Fruit fly (Drosophila melanogaster) whole organism, embryonic: ENCODE results near the gene CG11986.

Experiments
- Adf1 ChIP-seq: fragments of 200-800 bp; sonication (Bioruptor generic); IDR thresholded peaks from 2 replicates; pipeline ENCODE4 v1.3.6; 2022; ENCODE audit warnings: missing biosample characterization, missing genetic modification characterization
- B-H2 ChIP-seq: fragments of 200-800 bp; sonication (Bioruptor generic); optimal IDR thresholded peaks from 2 replicates; lab custom pipeline; 2018; ENCODE audit warnings: missing biosample characterization, mild to moderate bottlenecking, missing genetic modification characterization
- CG1024 ChIP-seq: fragments of 200-800 bp; sonication (Bioruptor generic); IDR thresholded peaks from 2 replicates; pipeline ENCODE4 v1.3.6; 2022; ENCODE audit warnings: missing biosample characterization, missing genetic modification characterization
- CG13123 ChIP-seq: fragments of 200-800 bp; sonication (Bioruptor generic); optimal IDR thresholded peaks from 2 replicates; lab custom pipeline; 2016; ENCODE audit warnings: missing biosample characterization, missing genetic modification characterization
- CG13424 ChIP-seq: fragments of 200-800 bp; sonication (Bioruptor generic); optimal IDR thresholded peaks from 2 replicates; lab custom pipeline; 2019; ENCODE audit warnings: missing biosample characterization, mild to moderate bottlenecking, missing genetic modification characterization, moderate library complexity
- CG13894 ChIP-seq: fragments of 200-800 bp; sonication (Bioruptor generic); optimal IDR thresholded peaks from 3 replicates; lab custom pipeline; 2018; ENCODE audit warnings: missing biosample characterization, mild to moderate bottlenecking, missing genetic modification characterization, moderate library complexity
- CG14710 ChIP-seq: fragments of 200-800 bp; sonication (Bioruptor generic); optimal IDR thresholded peaks from 3 replicates; lab custom pipeline; 2019; ENCODE audit warnings: missing biosample characterization, mild to moderate bottlenecking, missing genetic modification characterization, moderate library complexity
- CG14965 ChIP-seq: fragments of 200-800 bp; sonication (Bioruptor generic); optimal IDR thresholded peaks from 2 replicates; lab custom pipeline; 2016; ENCODE audit warnings: missing biosample characterization, missing genetic modification characterization, borderline replicate concordance
- CG15479 ChIP-seq: fragments of 200-800 bp; sonication (Bioruptor generic); optimal IDR thresholded peaks from 3 replicates; lab custom pipeline; 2019; ENCODE audit warnings: missing biosample characterization, mild to moderate bottlenecking, missing genetic modification characterization, moderate library complexity
- CG1647 ChIP-seq: fragments of 200-800 bp; sonication (Bioruptor generic); optimal IDR thresholded peaks from 3 replicates; lab custom pipeline; 2016; ENCODE audit warnings: missing biosample characterization, missing genetic modification characterization
- CG17186 ChIP-seq: fragments of 200-800 bp; sonication (Bioruptor generic); optimal IDR thresholded peaks from 3 replicates; lab custom pipeline; 2017; ENCODE audit warnings: missing biosample characterization, missing genetic modification reagents, missing genetic modification characterization
- CG17361 ChIP-seq: fragments of 200-800 bp; sonication (Bioruptor generic); IDR thresholded peaks from 3 replicates; pipeline ENCODE4 v1.3.6; 2022; ENCODE audit warnings: missing biosample characterization, missing genetic modification characterization
- CG18476 ChIP-seq: fragments of 200-800 bp; sonication (Bioruptor generic); optimal IDR thresholded peaks from 2 replicates; lab custom pipeline; 2016; ENCODE audit warnings: missing biosample characterization, mild to moderate bottlenecking, missing genetic modification characterization
- CG2889 ChIP-seq: fragments of 200-800 bp; sonication (Bioruptor generic); IDR thresholded peaks from 3 replicates; pipeline ENCODE4 v1.3.6; 2022; ENCODE audit warnings: missing biosample characterization, missing genetic modification characterization
- CG30431 ChIP-seq: fragments of 200-800 bp; sonication (Bioruptor generic); optimal IDR thresholded peaks from 2 replicates; lab custom pipeline; 2017; ENCODE audit warnings: missing biosample characterization, missing genetic modification characterization
- CG31224 ChIP-seq: fragments of 200-800 bp; sonication (Bioruptor generic); IDR thresholded peaks from 2 replicates; pipeline ENCODE4 v1.3.6; 2022; ENCODE audit warnings: missing biosample characterization, missing genetic modification characterization
- CG31365 ChIP-seq: fragments of 200-800 bp; sonication (Bioruptor generic); optimal IDR thresholded peaks from 2 replicates; lab custom pipeline; 2018; ENCODE audit warnings: missing biosample characterization, mild to moderate bottlenecking, missing genetic modification characterization
- CG42726 ChIP-seq: fragments of 200-800 bp; sonication (Bioruptor generic); IDR thresholded peaks from 2 replicates; pipeline ENCODE4 v1.3.6; 2022; ENCODE audit warnings: missing biosample characterization, missing genetic modification characterization; ENCODE audit not compliant: partially characterized antibody
- CG6254 ChIP-seq: fragments of 200-800 bp; sonication (Bioruptor generic); optimal IDR thresholded peaks from 3 replicates; lab custom pipeline; 2017; ENCODE audit warnings: mild to moderate bottlenecking, missing biosample characterization, missing genetic modification reagents, missing genetic modification characterization
- Chrac-16 ChIP-seq: fragments of 200-800 bp; sonication (Bioruptor generic); optimal IDR thresholded peaks from 3 replicates; lab custom pipeline; 2016; ENCODE audit warnings: missing biosample characterization, missing genetic modification characterization
- CoRest ChIP-seq: fragments of 200-800 bp; sonication (Bioruptor generic); optimal IDR thresholded peaks from 3 replicates; lab custom pipeline; 2018; ENCODE audit warnings: missing biosample characterization, mild to moderate bottlenecking, missing genetic modification characterization, moderate library complexity
- D19A ChIP-seq: fragments of 200-800 bp; optimal IDR thresholded peaks from 3 replicates; lab custom pipeline; 2019; ENCODE audit warnings: missing biosample characterization, mild to moderate bottlenecking, missing genetic modification characterization, moderate library complexity
- Dip2 ChIP-seq: fragments of 200-800 bp; sonication (Bioruptor generic); IDR thresholded peaks from 2 replicates; pipeline ENCODE4 v1.3.6; 2022; ENCODE audit warnings: missing biosample characterization, missing genetic modification characterization
- Fer2 ChIP-seq: fragments of 200-800 bp; sonication (Bioruptor generic); optimal IDR thresholded peaks from 2 replicates; lab custom pipeline; 2018; ENCODE audit warnings: missing biosample characterization, mild to moderate bottlenecking, missing genetic modification characterization, moderate library complexity
- Fer3 ChIP-seq: fragments of 200-800 bp; sonication (Bioruptor generic); optimal IDR thresholded peaks from 2 replicates; lab custom pipeline; 2018; ENCODE audit warnings: missing biosample characterization, mild to moderate bottlenecking, missing genetic modification characterization, moderate library complexity
- Meics ChIP-seq: fragments of 200-800 bp; sonication (Bioruptor generic); optimal IDR thresholded peaks from 2 replicates; lab custom pipeline; 2017; ENCODE audit warnings: missing biosample characterization, mild to moderate bottlenecking, missing genetic modification characterization
- Myb ChIP-seq: fragments of 200-800 bp; sonication (Bioruptor generic); optimal IDR thresholded peaks from 2 replicates; lab custom pipeline; 2016; ENCODE audit warnings: missing biosample characterization, missing genetic modification characterization
- NC2α ChIP-seq: fragments of 200-800 bp; sonication (Bioruptor generic); optimal IDR thresholded peaks from 2 replicates; lab custom pipeline; 2016; ENCODE audit warnings: missing biosample characterization, missing genetic modification characterization
- Sox102F ChIP-seq: fragments of 200-800 bp; sonication (Bioruptor generic); optimal IDR thresholded peaks from 2 replicates; lab custom pipeline; 2018; ENCODE audit warnings: missing biosample characterization, mild to moderate bottlenecking, missing genetic modification characterization, moderate library complexity
- Usf ChIP-seq: fragments of 200-800 bp; sonication (Bioruptor generic); optimal IDR thresholded peaks from 2 replicates; lab custom pipeline; 2017; ENCODE audit warnings: missing genotype, missing biosample characterization, missing genetic modification characterization
- bab2 ChIP-seq: fragments of 200-800 bp; sonication (Bioruptor generic); optimal IDR thresholded peaks from 2 replicates; lab custom pipeline; 2016; ENCODE audit warnings: missing biosample characterization, missing genetic modification characterization
- crc ChIP-seq: fragments of 200-800 bp; sonication (Bioruptor generic); optimal IDR thresholded peaks from 2 replicates; lab custom pipeline; 2016; ENCODE audit warnings: missing biosample characterization, missing genetic modification characterization
- dati ChIP-seq: fragments of 200-800 bp; sonication (Bioruptor generic); IDR thresholded peaks from 2 replicates; pipeline ENCODE4 v1.3.6; 2022; ENCODE audit warnings: missing biosample characterization, missing genetic modification characterization
- esg ChIP-seq: fragments of 200-800 bp; sonication (Bioruptor generic); conservative IDR thresholded peaks from 2 replicates; pipeline ENCODE4 v1.3.6; 2022; ENCODE audit warnings: missing biosample characterization, missing genetic modification characterization
- eyg ChIP-seq: fragments of 200-800 bp; sonication (Bioruptor generic); optimal IDR thresholded peaks from 3 replicates; lab custom pipeline; 2016; ENCODE audit warnings: missing biosample characterization, missing genetic modification characterization
- fd3F ChIP-seq: fragments of 200-800 bp; sonication (Bioruptor generic); optimal IDR thresholded peaks from 2 replicates; lab custom pipeline; 2018; ENCODE audit warnings: missing biosample characterization, mild to moderate bottlenecking, missing genetic modification characterization, moderate library complexity
- fru ChIP-seq: fragments of >200 bp; optimal IDR thresholded peaks from 2 replicates; lab custom pipeline; 2017
- ftz-f1 ChIP-seq: fragments of 200-800 bp; sonication (Bioruptor generic); optimal IDR thresholded peaks from 2 replicates; lab custom pipeline; 2016; ENCODE audit warnings: missing biosample characterization, missing genetic modification characterization
- gem ChIP-seq: fragments of 200-800 bp; sonication (Bioruptor generic); optimal IDR thresholded peaks from 2 replicates; lab custom pipeline; 2019; ENCODE audit warnings: missing biosample characterization, mild to moderate bottlenecking, missing genetic modification characterization, moderate library complexity
- gfzf ChIP-seq: fragments of 200-800 bp; sonication (Bioruptor generic); optimal IDR thresholded peaks from 2 replicates; lab custom pipeline; 2016; ENCODE audit warnings: missing biosample characterization, mild to moderate bottlenecking, missing genetic modification characterization, moderate library complexity
- gt ChIP-seq: fragments of 200-800 bp; sonication (Bioruptor generic); IDR thresholded peaks from 2 replicates; pipeline ENCODE4 v1.3.6; 2022; ENCODE audit warnings: missing biosample characterization, missing genetic modification characterization
- insv ChIP-seq, 2 experiments: fragments of 200-800 bp; sonication (Bioruptor generic); optimal IDR thresholded peaks; 3 replicates each; lab custom pipeline; 2016 to 2018; ENCODE audit warnings: missing biosample characterization in 2 of 2, missing genetic modification characterization in 2 of 2
- jumu ChIP-seq: fragments of 200-800 bp; sonication (Bioruptor generic); optimal IDR thresholded peaks from 3 replicates; lab custom pipeline; 2016; ENCODE audit warnings: missing biosample characterization, missing genetic modification characterization
- lilli ChIP-seq: fragments of 200-800 bp; sonication (Bioruptor generic); optimal IDR thresholded peaks from 3 replicates; lab custom pipeline; 2016; ENCODE audit warnings: missing biosample characterization, missing genetic modification characterization
- lmd ChIP-seq: fragments of 200-800 bp; sonication (Bioruptor generic); IDR thresholded peaks from 2 replicates; pipeline ENCODE4 v1.3.6; 2022; ENCODE audit warnings: missing biosample characterization, missing genetic modification characterization
- lola ChIP-seq, 3 experiments: fragments of >200 bp in 2 of 3; fragments of 200-800 bp in 1 of 3; sonication (Bioruptor generic) in 1 of 3; optimal IDR thresholded peaks; 2 replicates each; lab custom pipeline; 2017 to 2019; ENCODE audit warnings: missing biosample characterization in 3 of 3, missing genetic modification characterization in 3 of 3, mild to moderate bottlenecking in 1 of 3, moderate library complexity in 1 of 3
- onecut ChIP-seq: fragments of 200-800 bp; sonication (Bioruptor generic); IDR thresholded peaks from 2 replicates; pipeline ENCODE4 v1.3.6; 2022; ENCODE audit warnings: missing biosample characterization, missing genetic modification characterization
- p53 ChIP-seq: fragments of 200-800 bp; sonication (Bioruptor generic); optimal IDR thresholded peaks from 2 replicates; lab custom pipeline; 2016; ENCODE audit warnings: missing biosample characterization, missing genetic modification characterization
- vnd ChIP-seq: fragments of 200-800 bp; sonication (Bioruptor generic); IDR thresholded peaks from 3 replicates; pipeline ENCODE4 v1.3.6; 2022; ENCODE audit warnings: missing biosample characterization, missing genetic modification characterization; ENCODE audit not compliant: partially characterized antibody
- zf30C ChIP-seq: fragments of 200-800 bp; sonication (Bioruptor generic); optimal IDR thresholded peaks from 3 replicates; lab custom pipeline; 2018; ENCODE audit warnings: missing biosample characterization, mild to moderate bottlenecking, missing genetic modification characterization

Gene CG11986

DNA sequence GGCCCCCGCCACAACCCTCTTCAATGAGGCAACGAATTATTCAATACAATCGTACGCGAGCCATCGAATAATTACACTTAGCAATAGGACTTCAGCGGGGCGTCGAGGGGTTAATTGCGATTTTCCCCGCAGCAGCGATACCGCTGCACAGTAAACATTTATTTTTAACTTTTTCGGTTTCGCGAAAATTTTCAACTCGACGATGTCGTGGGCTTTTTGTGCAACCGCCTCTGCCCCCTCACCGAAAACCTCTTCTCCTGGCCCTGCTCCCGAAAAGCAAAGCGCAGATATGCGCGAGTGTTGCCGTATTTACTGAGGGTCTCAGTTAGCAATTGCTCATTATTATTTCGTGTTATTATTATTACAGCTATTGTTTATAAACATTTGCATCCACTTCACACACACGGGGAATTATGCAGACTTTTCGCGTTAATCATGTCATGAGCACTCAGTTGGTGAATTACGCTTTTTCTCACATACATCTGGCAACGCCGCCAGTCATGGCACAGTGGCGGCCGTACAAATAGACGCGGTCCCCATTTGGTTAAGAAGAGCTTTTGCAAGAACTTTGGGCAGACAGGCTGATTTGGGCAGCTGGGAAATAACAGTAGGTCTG lies 1.4 kb upstream of the CG11986 start (continued):
- TF ChIP-seq insv (GFP tag; optimal IDR thresholded peaks at IDR 0.05; lab: Kevin White, UChicago) (peak in 1 of 2 experiments; percentile 15), fd3F (GFP tag; lab: Kevin White, UChicago) (no peak), CG13424 (tag; lab: Kevin White, UChicago) (peak; percentile 52), p53 (GFP tag; lab: Kevin White, UChicago) (peak; percentile 32), Myb (peak; percentile 55), CG6254 (GFP tag; lab: Kevin White, UChicago) (no peak), eyg (no peak), Fer3 (no peak), esg (GFP tag; lab: Robert Waterston, UW) (no peak), CG42726 (GFP tag; lab: Robert Waterston, UW) (no peak), Dip2 (GFP tag; lab: Robert Waterston, UW) (no peak), Adf1 (GFP tag; lab: Robert Waterston, UW) (peak; percentile 42; the same call in 1 of the 2 replicates), gfzf (GFP tag; lab: Kevin White, UChicago) (peak; percentile 14), zf30C (GFP tag; lab: Kevin White, UChicago) (no peak), CG31365 (no peak), CG2889 (GFP tag; lab: Robert Waterston, UW) (no peak), B-H2 (GFP tag; lab: Kevin White, UChicago) (peak; percentile 58), CG1024 (GFP tag; lab: Robert Waterston, UW) (peak; percentile 30; the same call in 1 of the 2 replicates), CG13894 (no peak), gt (no peak), CG1647 (GFP tag; lab: Kevin White, UChicago) (peak; percentile 49), jumu (GFP tag; lab: Kevin White, UChicago) (peak; percentile 49), Usf (GFP tag; lab: Kevin White, UChicago) (no peak), CG14965 (GFP tag; lab: Kevin White, UChicago) (no peak), CG13123 (GFP tag; lab: Kevin White, UChicago) (peak; percentile 49), dati (no peak), Meics (GFP tag; lab: Kevin White, UChicago) (no peak), bab2 (GFP tag; lab: Kevin White, UChicago) (peak; percentile 38), CG31224 (no peak), CG18476 (peak; percentile 17), lmd (GFP tag; lab: Robert Waterston, UW) (no peak; the same call in 1 of the 2 replicates), CoRest (peak; percentile 60), CG17361 (peak; percentile 26; the same call in 1 of the 3 replicates), gem (tag; lab: Kevin White, UChicago) (no peak), onecut (peak; percentile 39; the same call in 1 of the 2 replicates), vnd (no peak), lilli (peak; percentile 82), NC2α (GFP tag; lab: Kevin White, UChicago) (no peak), Sox102F (GFP tag; lab: Kevin White, UChicago) (no peak), Fer2 (tag; lab: Kevin White, UChicago) (no peak), Chrac-16 (peak; percentile 51), CG17186 (GFP tag; lab: Kevin White, UChicago) (peak; percentile 35), ftz-f1 (peak; percentile 71), CG30431 (no peak), CG14710 (tag; lab: Kevin White, UChicago) (peak; percentile 26), lola (GFP tag; optimal IDR thresholded peaks at IDR 0.05; lab: Kevin White, UChicago) (peak in 1 of 3 experiments; percentile 32), fru (lab: Kevin White, UChicago) (no peak), crc (GFP tag; lab: Kevin White, UChicago) (peak; percentile 34), D19A (tag; lab: Kevin White, UChicago) (no peak), CG15479 (GFP tag; lab: Kevin White, UChicago) (peak; percentile 6)
